Worm (Caenorhabditis elegans): Measurements from ENCODE around the gene C07A9.12.
A peak's percentile ranks its signal among the peaks of the same experiment; 100 is the strongest.

Gene C07A9.12

ce11 chrIII:9745333-9745897 lies 18.1 kb upstream of the C07A9.12 start (continued):
- 0 out of 2 replicates have a peak, but pooled peaks have one; percentile 9 for TF ChIP-seq Y95B8A.8 (GFP tag; IDR thresholded peaks at IDR 0.05)
- 0 out of 2 replicates have a peak, but pooled peaks have one; percentile 10 for TF ChIP-seq madf-3 (GFP tag; IDR thresholded peaks at IDR 0.05)

ce11 chrIII:9744525-9744924 lies 17.2 kb upstream of the C07A9.12 start:
- TF ChIP-seq bed-2 (GFP tag; IDR thresholded peaks at IDR 0.05) (no peak), ekl-4 (GFP tag; IDR thresholded peaks at IDR 0.05) (no peak), ets-4 (GFP tag; optimal IDR thresholded peaks at IDR 0.05) (no peak), repo-1 (tag; optimal IDR thresholded peaks at IDR 0.05) (no peak), F52B5.7 (tag; optimal IDR thresholded peaks at IDR 0.05) (no peak), ztf-26 (tag; optimal IDR thresholded peaks at IDR 0.05) (no peak), T26A5.8 (tag; optimal IDR thresholded peaks at IDR 0.05) (no peak)

ce11 chrIII:9743239-9743638 lies 15.9 kb upstream of the C07A9.12 start, which contains the start of gene T05G5.1:
TSS of gene T05G5.1 (minus strand) at chrIII:9743339.
- TF ChIP-seq nhr-90 (tag; optimal IDR thresholded peaks at IDR 0.05) (no peak), K11D2.4 (GFP tag; IDR thresholded peaks at IDR 0.05) (no peak), ztf-6 (GFP tag; IDR thresholded peaks at IDR 0.05) (no peak), T26A5.8 (tag; optimal IDR thresholded peaks at IDR 0.05) (no peak), nhr-27 (tag; optimal IDR thresholded peaks at IDR 0.05) (no peak)

ce11 chrIII:9741985-9742384 lies 14.6 kb upstream of the C07A9.12 start:
- TF ChIP-seq hmg-1.2 (GFP tag; IDR thresholded peaks at IDR 0.05): peak; percentile 57; the same call in 1 of the 2 replicates
- no peak for TF ChIP-seq tlf-1 (GFP tag; optimal IDR thresholded peaks at IDR 0.05)

- TF ChIP-seq egrh-3 (GFP tag; IDR thresholded peaks at IDR 0.05) (no peak), hmg-1.2 (GFP tag; IDR thresholded peaks at IDR 0.05) (peak; percentile 42; the same call in 1 of the 2 replicates)
Observed at ce11 chrIII:9740663-9741062, 13.3 kb upstream of the C07A9.12 start.

ce11 chrIII:9738954-9739353 lies 11.6 kb upstream of the C07A9.12 start, which contains the start of gene hlh-4:
TSS of gene hlh-4 (minus strand) at chrIII:9739054.
- TF ChIP-seq K12H6.12 (tag; optimal IDR thresholded peaks at IDR 0.05): no peak
- TF ChIP-seq aptf-3 (GFP tag; IDR thresholded peaks at IDR 0.05): no peak
- no peak for TF ChIP-seq madf-8 (GFP tag; conservative IDR thresholded peaks at IDR 0.05)
- TF ChIP-seq sptf-2 (GFP tag; optimal IDR thresholded peaks at IDR 0.05): no peak
- no peak for TF ChIP-seq B0019.2 (GFP tag; conservative IDR thresholded peaks at IDR 0.05)
- no peak for TF ChIP-seq Y53G8AR.9 (GFP tag; conservative IDR thresholded peaks at IDR 0.05)
- TF ChIP-seq ZK185.1 (tag; optimal IDR thresholded peaks at IDR 0.05; ENCODE audit: poor library complexity, severe bottlenecking): no peak
- no peak for TF ChIP-seq egl-44 (GFP tag; IDR thresholded peaks at IDR 0.05)
- no peak for TF ChIP-seq madf-10 (tag; optimal IDR thresholded peaks at IDR 0.05)
- TF ChIP-seq nhr-90 (tag; optimal IDR thresholded peaks at IDR 0.05): no peak
- TF ChIP-seq hrde-1 (tag; optimal IDR thresholded peaks at IDR 0.05; ENCODE audit: borderline replicate concordance): no peak
- TF ChIP-seq ztf-26 (tag; optimal IDR thresholded peaks at IDR 0.05): no peak
- no peak for TF ChIP-seq hsf-1 (GFP tag; IDR thresholded peaks at IDR 0.05)
- TF ChIP-seq nhr-80 (tag; optimal IDR thresholded peaks at IDR 0.05): no peak
- TF ChIP-seq ceh-100 (GFP tag; IDR thresholded peaks at IDR 0.05): no peak
- no peak for TF ChIP-seq ceh-91 (GFP tag; IDR thresholded peaks at IDR 0.05)
- TF ChIP-seq F39B2.1 (GFP tag; IDR thresholded peaks at IDR 0.05): no peak
- no peak for TF ChIP-seq C06A6.2 (GFP tag; conservative IDR thresholded peaks at IDR 0.05)
- TF ChIP-seq D2030.7 (GFP tag; IDR thresholded peaks at IDR 0.05): no peak
